Fruit fly (Drosophila melanogaster) whole organism, embryonic: ENCODE results near the gene CG1103.

Experiments used
- Abd-B ChIP-seq: fragments of 200-800 bp; sonication (Bioruptor generic); optimal IDR thresholded peaks from 2 replicates; lab custom pipeline; 2018; ENCODE audit warnings: missing biosample characterization, mild to moderate bottlenecking, missing genetic modification characterization, moderate library complexity
- Aef1 ChIP-seq: fragments of 200-800 bp; sonication (Bioruptor generic); IDR thresholded peaks from 3 replicates; pipeline ENCODE4 v1.3.6; 2022; ENCODE audit warnings: missing biosample characterization, missing genetic modification characterization
- Bgb ChIP-seq: fragments of 200-800 bp; sonication (Bioruptor generic); IDR thresholded peaks from 2 replicates; pipeline ENCODE4 v1.3.6; 2022; ENCODE audit warnings: missing biosample characterization, missing genetic modification characterization; ENCODE audit not compliant: partially characterized antibody
- C15 ChIP-seq: fragments of 200-800 bp; sonication (Bioruptor generic); IDR thresholded peaks from 3 replicates; pipeline ENCODE4 v1.3.6; 2022; ENCODE audit warnings: missing biosample characterization, missing genetic modification characterization
- CG11696 ChIP-seq: fragments of 200-800 bp; sonication (Bioruptor generic); IDR thresholded peaks from 2 replicates; pipeline ENCODE4 v1.3.6; 2022; ENCODE audit warnings: missing biosample characterization, missing genetic modification characterization
- CG12744 ChIP-seq: fragments of 200-800 bp; sonication (Bioruptor generic); optimal IDR thresholded peaks from 2 replicates; lab custom pipeline; 2016; ENCODE audit warnings: missing biosample characterization, missing genetic modification characterization
- CG13894 ChIP-seq: fragments of 200-800 bp; sonication (Bioruptor generic); optimal IDR thresholded peaks from 3 replicates; lab custom pipeline; 2018; ENCODE audit warnings: missing biosample characterization, mild to moderate bottlenecking, missing genetic modification characterization, moderate library complexity
- CG14014 ChIP-seq: fragments of 200-800 bp; sonication (Bioruptor generic); IDR thresholded peaks from 2 replicates; pipeline ENCODE4 v1.3.6; 2022; ENCODE audit warnings: missing biosample characterization, missing genetic modification characterization
- CG16779 ChIP-seq: fragments of 200-800 bp; sonication (Bioruptor generic); IDR thresholded peaks from 2 replicates; pipeline ENCODE4 v1.3.6; 2022; ENCODE audit warnings: missing biosample characterization, missing genetic modification characterization
- CG16813 ChIP-seq: fragments of 200-800 bp; sonication (Bioruptor generic); IDR thresholded peaks from 3 replicates; pipeline ENCODE4 v1.3.6; 2022; ENCODE audit warnings: missing biosample characterization, missing genetic modification characterization; ENCODE audit not compliant: partially characterized antibody
- CG1832 ChIP-seq: fragments of 200-800 bp; sonication (Bioruptor generic); optimal IDR thresholded peaks from 2 replicates; lab custom pipeline; 2017; ENCODE audit warnings: missing biosample characterization, mild to moderate bottlenecking, missing genetic modification characterization, inconsistent platforms
- CG2712 ChIP-seq: fragments of 200-800 bp; optimal IDR thresholded peaks from 3 replicates; lab custom pipeline; 2019; ENCODE audit warnings: missing biosample characterization, mild to moderate bottlenecking, missing genetic modification characterization, moderate library complexity
- CG30403 ChIP-seq: fragments of 200-800 bp; sonication (Bioruptor generic); optimal IDR thresholded peaks from 3 replicates; lab custom pipeline; 2016; ENCODE audit warnings: missing biosample characterization, missing genetic modification characterization
- CG3065 ChIP-seq: fragments of 200-800 bp; sonication (Bioruptor generic); optimal IDR thresholded peaks from 2 replicates; lab custom pipeline; 2016; ENCODE audit warnings: missing biosample characterization, missing genetic modification characterization
- CG31224 ChIP-seq: fragments of 200-800 bp; sonication (Bioruptor generic); IDR thresholded peaks from 2 replicates; pipeline ENCODE4 v1.3.6; 2022; ENCODE audit warnings: missing biosample characterization, missing genetic modification characterization
- CG3847 ChIP-seq: fragments of 200-800 bp; sonication (Bioruptor generic); IDR thresholded peaks from 2 replicates; pipeline ENCODE4 v1.3.6; 2022; ENCODE audit warnings: missing biosample characterization, missing genetic modification characterization
- CG7372 ChIP-seq: fragments of 200-800 bp; sonication (Bioruptor generic); IDR thresholded peaks from 2 replicates; pipeline ENCODE4 v1.3.6; 2022; ENCODE audit warnings: missing biosample characterization, missing genetic modification characterization
- CG8765 ChIP-seq: fragments of 200-800 bp; sonication (Bioruptor generic); IDR thresholded peaks from 2 replicates; pipeline ENCODE4 v1.3.6; 2022; ENCODE audit warnings: missing biosample characterization, missing genetic modification characterization
- CG9797 ChIP-seq: fragments of 200-800 bp; sonication (Bioruptor generic); optimal IDR thresholded peaks from 3 replicates; lab custom pipeline; 2018; ENCODE audit warnings: missing biosample characterization, mild to moderate bottlenecking, missing genetic modification characterization
- Chrac-16 ChIP-seq: fragments of 200-800 bp; sonication (Bioruptor generic); optimal IDR thresholded peaks from 3 replicates; lab custom pipeline; 2016; ENCODE audit warnings: missing biosample characterization, missing genetic modification characterization
- D19A ChIP-seq: fragments of 200-800 bp; optimal IDR thresholded peaks from 3 replicates; lab custom pipeline; 2019; ENCODE audit warnings: missing biosample characterization, mild to moderate bottlenecking, missing genetic modification characterization, moderate library complexity
- Dref ChIP-seq: fragments of 200-800 bp; sonication (Bioruptor generic); IDR thresholded peaks from 2 replicates; pipeline ENCODE4 v1.3.6; 2022; ENCODE audit warnings: missing biosample characterization, missing genetic modification characterization
- HmgZ ChIP-seq: fragments of 200-800 bp; sonication (Bioruptor generic); optimal IDR thresholded peaks from 2 replicates; lab custom pipeline; 2018; ENCODE audit warnings: missing biosample characterization, mild to moderate bottlenecking, missing genetic modification characterization
- Poxn ChIP-seq: fragments of 200-800 bp; sonication (Bioruptor generic); IDR thresholded peaks from 2 replicates; pipeline ENCODE4 v1.3.6; 2022; ENCODE audit warnings: missing biosample characterization, missing genetic modification characterization
- Sin3A ChIP-seq: fragments of >200 bp; optimal IDR thresholded peaks from 2 replicates; lab custom pipeline; 2018
- Xbp1 ChIP-seq: fragments of 200-800 bp; sonication (Bioruptor generic); optimal IDR thresholded peaks from 3 replicates; lab custom pipeline; 2016; ENCODE audit warnings: missing biosample characterization, mild to moderate bottlenecking, missing genetic modification characterization
- ase ChIP-seq: fragments of 200-800 bp; sonication (Bioruptor generic); IDR thresholded peaks from 3 replicates; pipeline ENCODE4 v1.3.6; 2022; ENCODE audit warnings: missing biosample characterization, missing genetic modification characterization
- ash1 ChIP-seq: fragments of 200-800 bp; sonication (Bioruptor generic); optimal IDR thresholded peaks from 2 replicates; lab custom pipeline; 2018; ENCODE audit warnings: missing biosample characterization, mild to moderate bottlenecking, missing genetic modification characterization
- ato ChIP-seq: fragments of 200-800 bp; sonication (Bioruptor generic); IDR thresholded peaks from 2 replicates; pipeline ENCODE4 v1.3.6; 2022; ENCODE audit warnings: missing biosample characterization, missing genetic modification characterization; ENCODE audit not compliant: partially characterized antibody
- bab2 ChIP-seq: fragments of 200-800 bp; sonication (Bioruptor generic); optimal IDR thresholded peaks from 2 replicates; lab custom pipeline; 2016; ENCODE audit warnings: missing biosample characterization, missing genetic modification characterization
- br ChIP-seq: fragments of >200 bp; optimal IDR thresholded peaks from 2 replicates; lab custom pipeline; 2017
- cg ChIP-seq: fragments of 200-800 bp; sonication (Bioruptor generic); optimal IDR thresholded peaks from 3 replicates; lab custom pipeline; 2019; ENCODE audit warnings: missing biosample characterization, mild to moderate bottlenecking, missing genetic modification characterization, moderate library complexity
- chif ChIP-seq, 2 experiments: fragments of 200-800 bp; sonication (Bioruptor generic); optimal IDR thresholded peaks; 3 replicates each; lab custom pipeline; 2016; ENCODE audit warnings: missing biosample characterization in 2 of 2, missing genetic modification characterization in 2 of 2
- en ChIP-seq: fragments of 200-800 bp; sonication (Bioruptor generic); optimal IDR thresholded peaks from 2 replicates; lab custom pipeline; 2016; ENCODE audit warnings: missing biosample characterization, missing genetic modification characterization
- eyg ChIP-seq: fragments of 200-800 bp; sonication (Bioruptor generic); optimal IDR thresholded peaks from 3 replicates; lab custom pipeline; 2016; ENCODE audit warnings: missing biosample characterization, missing genetic modification characterization
- gcm ChIP-seq: fragments of 200-800 bp; sonication (Bioruptor generic); optimal IDR thresholded peaks from 2 replicates; lab custom pipeline; 2019; ENCODE audit warnings: missing biosample characterization, mild to moderate bottlenecking, missing genetic modification characterization, moderate library complexity
- hb ChIP-seq: fragments of 200-800 bp; sonication (Bioruptor generic); IDR thresholded peaks from 3 replicates; pipeline ENCODE4 v1.3.6; 2022; ENCODE audit warnings: missing biosample characterization, missing genetic modification characterization; ENCODE audit not compliant: partially characterized antibody
- jumu ChIP-seq: fragments of 200-800 bp; sonication (Bioruptor generic); optimal IDR thresholded peaks from 3 replicates; lab custom pipeline; 2016; ENCODE audit warnings: missing biosample characterization, missing genetic modification characterization
- klu ChIP-seq: fragments of 200-800 bp; sonication (Bioruptor generic); IDR thresholded peaks from 2 replicates; pipeline ENCODE4 v1.3.6; 2022; ENCODE audit warnings: missing biosample characterization, missing genetic modification characterization
- knrl ChIP-seq: fragments of 200-800 bp; sonication (Bioruptor generic); IDR thresholded peaks from 3 replicates; pipeline ENCODE4 v1.3.6; 2022; ENCODE audit warnings: missing biosample characterization, missing genetic modification characterization; ENCODE audit not compliant: partially characterized antibody
- nerfin-2 ChIP-seq: fragments of 200-800 bp; sonication (Bioruptor generic); IDR thresholded peaks from 2 replicates; pipeline ENCODE4 v1.3.6; 2022; ENCODE audit warnings: missing biosample characterization, missing genetic modification characterization; ENCODE audit not compliant: partially characterized antibody
- onecut ChIP-seq: fragments of 200-800 bp; sonication (Bioruptor generic); IDR thresholded peaks from 2 replicates; pipeline ENCODE4 v1.3.6; 2022; ENCODE audit warnings: missing biosample characterization, missing genetic modification characterization
- psq ChIP-seq: fragments of 200-800 bp; sonication (Bioruptor generic); optimal IDR thresholded peaks from 2 replicates; lab custom pipeline; 2017; ENCODE audit warnings: missing biosample characterization, missing genetic modification characterization
- repo ChIP-seq: fragments of 200-800 bp; sonication (Bioruptor generic); optimal IDR thresholded peaks from 2 replicates; lab custom pipeline; 2016; ENCODE audit warnings: missing biosample characterization, missing genetic modification characterization
- row ChIP-seq: fragments of 200-800 bp; sonication (Bioruptor generic); IDR thresholded peaks from 3 replicates; pipeline ENCODE4 v1.3.6; 2022; ENCODE audit warnings: missing biosample characterization, missing genetic modification characterization
- sens ChIP-seq: fragments of 200-800 bp; sonication (Bioruptor generic); peaks from one replicate; lab custom pipeline; 2016; ENCODE audit warnings: missing biosample characterization, missing genetic modification characterization
- sens-2 ChIP-seq: fragments of 200-800 bp; sonication (Bioruptor generic); IDR thresholded peaks from 2 replicates; pipeline ENCODE4 v1.3.6; 2022; ENCODE audit warnings: missing biosample characterization, missing genetic modification characterization
- slp2 ChIP-seq: fragments of 200-800 bp; sonication (Bioruptor generic); optimal IDR thresholded peaks from 2 replicates; lab custom pipeline; 2016; ENCODE audit warnings: missing biosample characterization, missing genetic modification characterization
- wdn ChIP-seq: fragments of 200-800 bp; sonication (Bioruptor generic); IDR thresholded peaks from 2 replicates; pipeline ENCODE4 v1.3.6; 2022; ENCODE audit warnings: missing biosample characterization, missing genetic modification characterization
- zf30C ChIP-seq: fragments of 200-800 bp; sonication (Bioruptor generic); optimal IDR thresholded peaks from 3 replicates; lab custom pipeline; 2018; ENCODE audit warnings: missing biosample characterization, mild to moderate bottlenecking, missing genetic modification characterization

The CG1103 gene

DNA sequence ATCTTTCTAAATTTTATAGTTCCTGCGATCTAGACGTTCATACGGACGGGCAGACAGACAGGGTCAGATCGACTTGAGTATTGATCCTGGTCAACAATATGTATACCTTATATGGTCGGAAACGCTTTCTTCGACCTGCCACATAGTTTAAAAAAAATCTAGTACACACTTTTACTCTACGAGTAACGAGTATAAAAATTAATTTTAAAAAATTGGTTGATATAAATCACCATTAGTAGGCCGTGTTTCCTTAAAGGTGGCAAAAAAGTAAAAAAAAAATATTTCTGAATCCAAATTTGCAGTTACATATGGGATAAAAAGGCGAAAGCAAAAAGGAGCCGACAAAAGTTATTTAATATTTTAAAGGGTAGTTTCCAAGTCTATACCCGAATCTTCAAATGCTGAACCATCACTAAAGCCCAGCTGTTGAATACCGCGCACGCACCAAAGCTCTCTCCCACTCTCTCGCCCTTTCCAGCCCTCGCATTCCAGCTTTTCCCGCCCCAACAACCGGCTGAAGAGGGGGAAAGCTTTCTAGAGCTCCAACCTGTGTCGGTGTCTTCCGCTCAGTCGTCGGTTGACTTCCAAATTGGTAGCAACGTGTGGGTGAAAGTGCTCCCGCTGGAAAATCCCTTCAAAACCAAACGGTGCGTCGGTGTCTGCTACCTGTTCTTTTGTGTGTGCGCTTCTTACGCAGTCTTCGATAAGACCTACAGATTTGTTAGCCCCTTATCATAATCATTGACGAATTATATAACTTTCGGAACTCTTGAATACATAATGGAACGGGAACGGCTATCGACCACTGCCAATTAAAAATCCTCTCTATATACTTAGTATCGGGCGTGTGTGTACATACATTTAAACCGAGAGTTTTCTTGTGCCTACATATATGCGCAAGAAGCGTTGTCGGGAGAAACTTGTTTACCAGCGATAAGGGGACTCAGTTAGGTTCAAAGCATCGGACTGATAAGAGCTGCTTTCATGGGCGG is 41.1 kb downstream of the CG1103 start, which contains the start of gene Sfxn1-3 (continued):
- TF ChIP-seq CG1832 (GFP tag; lab: Kevin White, UChicago) (no peak), psq (GFP tag; lab: Kevin White, UChicago) (no peak), Aef1 (GFP tag; lab: Robert Waterston, UW) (no peak), slp2 (GFP tag; lab: Kevin White, UChicago) (no peak), gcm (GFP tag; lab: Kevin White, UChicago) (peak; percentile 16), br (lab: Kevin White, UChicago) (no peak), jumu (GFP tag; lab: Kevin White, UChicago) (peak; percentile 33), ash1 (GFP tag; lab: Kevin White, UChicago) (peak; percentile 65), klu (GFP tag; lab: Robert Waterston, UW) (no peak), row (GFP tag; lab: Robert Waterston, UW) (peak; percentile 95), Abd-B (GFP tag; lab: Kevin White, UChicago) (no peak), Xbp1 (GFP tag; lab: Kevin White, UChicago) (peak; percentile 15), wdn (GFP tag; lab: Robert Waterston, UW) (no peak), CG2712 (tag; lab: Kevin White, UChicago) (peak; percentile 21), CG8765 (no peak), CG3065 (GFP tag; lab: Kevin White, UChicago) (no peak), CG14014 (GFP tag; lab: Robert Waterston, UW) (peak; percentile 56; the same call in 1 of the 2 replicates), zf30C (GFP tag; lab: Kevin White, UChicago) (no peak), CG3847 (GFP tag; lab: Robert Waterston, UW) (0 out of 2 replicates have a peak, but pooled peaks have one; percentile 7), Sin3A (lab: Kevin White, UChicago) (no peak), eyg (GFP tag; lab: Kevin White, UChicago) (peak; percentile 37), Poxn (GFP tag; lab: Robert Waterston, UW) (no peak), CG12744 (GFP tag; lab: Kevin White, UChicago) (no peak), sens (GFP tag; lab: Kevin White, UChicago) (peak; percentile 80), HmgZ (tag; lab: Kevin White, UChicago) (peak; percentile 71), CG31224 (no peak), bab2 (GFP tag; lab: Kevin White, UChicago) (peak; percentile 5), nerfin-2 (GFP tag; lab: Robert Waterston, UW) (no peak; the same call in 1 of the 2 replicates), hb (GFP tag; lab: Robert Waterston, UW) (no peak; the same call in 2 of the 3 replicates), ase (GFP tag; lab: Robert Waterston, UW) (0 out of 3 replicates have a peak, but pooled peaks have one; percentile 40), D19A (tag; lab: Kevin White, UChicago) (peak; percentile 24), CG30403 (GFP tag; lab: Kevin White, UChicago) (peak; percentile 34), cg (GFP tag; lab: Kevin White, UChicago) (peak; percentile 62), knrl (GFP tag; lab: Robert Waterston, UW) (peak; percentile 19; the same call in 1 of the 3 replicates), CG9797 (GFP tag; lab: Kevin White, UChicago) (no peak), Chrac-16 (GFP tag; lab: Kevin White, UChicago) (no peak), Bgb (GFP tag; lab: Robert Waterston, UW) (peak; percentile 75), C15 (GFP tag; lab: Robert Waterston, UW) (no peak), chif (GFP tag; optimal IDR thresholded peaks at IDR 0.05; lab: Kevin White, UChicago) (no peak), CG13894 (tag; lab: Kevin White, UChicago) (peak; percentile 72), onecut (GFP tag; lab: Robert Waterston, UW) (peak; percentile 47), sens-2 (GFP tag; lab: Robert Waterston, UW) (no peak; the same call in 1 of the 2 replicates), ato (GFP tag; lab: Robert Waterston, UW) (peak; percentile 34; the same call in 1 of the 2 replicates), en (GFP tag; lab: Kevin White, UChicago) (no peak), repo (no peak), CG16779 (GFP tag; lab: Robert Waterston, UW) (peak; percentile 81), CG11696 (GFP tag; lab: Robert Waterston, UW) (no peak), Dref (GFP tag; lab: Robert Waterston, UW) (no peak), CG7372 (GFP tag; lab: Robert Waterston, UW) (no peak), CG16813 (GFP tag; lab: Robert Waterston, UW) (no peak)
